Worm (Caenorhabditis elegans) whole organism, early embryonic: ENCODE measurements around the gene igcm-4.
"Not testable (repeated sequence)": the region's sequence is repeated elsewhere in the genome, so short reads cannot be mapped to it uniquely, and the experiment has no call there.

Experiments used
- F13C5.2 ChIP-seq: sonication (generic microtip); optimal IDR thresholded peaks from 2 replicates; lab custom pipeline; 2017; ENCODE audit warnings: mild to moderate bottlenecking, missing genetic modification characterization, inconsistent platforms, missing compliant biosample characterization
- aly-1 ChIP-seq: sonication (generic microtip); optimal IDR thresholded peaks from 2 replicates; lab custom pipeline; 2016; ENCODE audit warnings: missing genetic modification characterization, missing compliant biosample characterization
- ama-1 ChIP-seq: fragments of 150-350 bp; optimal IDR thresholded peaks from 2 replicates; lab custom pipeline; 2014
- ceh-36 ChIP-seq: sonication (generic microtip); optimal IDR thresholded peaks from 2 replicates; lab custom pipeline; 2016; ENCODE audit warnings: missing genetic modification characterization, inconsistent platforms, missing compliant biosample characterization
- ets-7 ChIP-seq: sonication (generic microtip); optimal IDR thresholded peaks from 2 replicates; lab custom pipeline; 2016; ENCODE audit warnings: missing genotype, missing genetic modification characterization, missing compliant biosample characterization
- flt-1 ChIP-seq: fragments of 200-800 bp; sonication (Bioruptor generic); IDR thresholded peaks from 2 replicates; pipeline ENCODE4 v1.3.6; 2022; ENCODE audit warnings: missing genetic modification characterization, missing compliant biosample characterization
- hmbx-1 ChIP-seq: sonication (generic microtip); optimal IDR thresholded peaks from 2 replicates; lab custom pipeline; 2016; ENCODE audit warnings: mild to moderate bottlenecking, missing genetic modification characterization, missing compliant biosample characterization
- hnd-1 ChIP-seq: sonication (generic microtip); optimal IDR thresholded peaks from 2 replicates; lab custom pipeline; 2016; ENCODE audit warnings: missing genetic modification characterization, missing compliant biosample characterization
- tbx-11 ChIP-seq: fragments of 200-800 bp; sonication (Bioruptor generic); IDR thresholded peaks from 2 replicates; pipeline ENCODE4 v1.3.6; 2022; ENCODE audit warnings: missing genetic modification characterization, missing compliant biosample characterization

- not testable (repeated sequence) for TF ChIP-seq aly-1 (tag; lab: Kevin White, UChicago); hmbx-1 (tag; lab: Kevin White, UChicago); ceh-36 (tag; lab: Kevin White, UChicago); ama-1; flt-1 (GFP tag; lab: Robert Waterston, UW); hnd-1 (tag; lab: Kevin White, UChicago); ets-7 (tag; lab: Kevin White, UChicago); F13C5.2; tbx-11 (GFP tag; lab: Robert Waterston, UW)
Measured at ce11 chrX:2058498-2059349, 12.6 kb upstream of the igcm-4 start.
